Worm (Caenorhabditis elegans): Measurements from ENCODE around the gene chmp-7.

Gene chmp-7

ce11 chrII:9097302-9097701 lies 42.5 kb downstream of the chmp-7 start:
- TF ChIP-seq zfp-2 (tag; optimal IDR thresholded peaks at IDR 0.05), result no peak
- no peak for TF ChIP-seq mdt-29 (GFP tag; IDR thresholded peaks at IDR 0.05)
- TF ChIP-seq ztf-7 (tag; optimal IDR thresholded peaks at IDR 0.05), result no peak
- peak; percentile 91 for TF ChIP-seq aha-1 (tag)
- no peak for TF ChIP-seq lin-1 (GFP tag; IDR thresholded peaks at IDR 0.05)

ce11 chrII:9098505-9098904 lies 43.7 kb downstream of the chmp-7 start, which contains the start of gene clh-5:
clh-5 (minus strand) TSS chrII:9098605.
- TF ChIP-seq lin-1 (GFP tag; IDR thresholded peaks at IDR 0.05) (no peak), ceh-28 (tag; optimal IDR thresholded peaks at IDR 0.05) (no peak), madf-9 (GFP tag; conservative IDR thresholded peaks at IDR 0.05) (no peak), hlh-11 (tag; optimal IDR thresholded peaks at IDR 0.05) (no peak), F44E2.7 (GFP tag; IDR thresholded peaks at IDR 0.05) (no peak), T20F7.1 (GFP tag; optimal IDR thresholded peaks at IDR 0.05) (no peak), Y48G9A.11 (GFP tag; IDR thresholded peaks at IDR 0.05) (no peak), spr-3 (GFP tag; optimal IDR thresholded peaks at IDR 0.05) (no peak), ZK337.2 (GFP tag; IDR thresholded peaks at IDR 0.05) (no peak)

- TF ChIP-seq F37D6.2 (tag; optimal IDR thresholded peaks at IDR 0.05), result peak; percentile 48
- TF ChIP-seq mes-2 (tag; optimal IDR thresholded peaks at IDR 0.05; ENCODE audit: poor library complexity, severe bottlenecking), result peak; percentile 80
- TF ChIP-seq daf-16 (GFP tag; optimal IDR thresholded peaks at IDR 0.05), result no peak
- TF ChIP-seq daf-16 (tag; optimal IDR thresholded peaks at IDR 0.05), result peak; percentile 40
- TF ChIP-seq dmd-6 (GFP tag; IDR thresholded peaks at IDR 0.05), result peak; percentile 65
- TF ChIP-seq nhr-28 (tag; optimal IDR thresholded peaks at IDR 0.05), result peak; percentile 10
- TF ChIP-seq lin-1 (GFP tag; IDR thresholded peaks at IDR 0.05), result no peak
- no peak for TF ChIP-seq zip-11 (GFP tag; IDR thresholded peaks at IDR 0.05)
- no peak for TF ChIP-seq F26F4.8 (GFP tag; conservative IDR thresholded peaks at IDR 0.05)
- no peak for TF ChIP-seq D1046.2 (GFP tag; IDR thresholded peaks at IDR 0.05)
- TF ChIP-seq aly-2 (tag; optimal IDR thresholded peaks at IDR 0.05), result no peak
- peak; percentile 77 for TF ChIP-seq mep-1 (tag; optimal IDR thresholded peaks at IDR 0.05)
- TF ChIP-seq nhr-48 (tag; optimal IDR thresholded peaks at IDR 0.05), result peak; percentile 56
- peak; percentile 61 for TF ChIP-seq dve-1 (tag; optimal IDR thresholded peaks at IDR 0.05; ENCODE audit: insufficient read depth)
- TF ChIP-seq lsy-2 (tag; optimal IDR thresholded peaks at IDR 0.05), result peak; percentile 14 to 82
- TF ChIP-seq F10B5.3 (tag; optimal IDR thresholded peaks at IDR 0.05), result peak; percentile 11
- TF ChIP-seq php-3 (GFP tag; IDR thresholded peaks at IDR 0.05), result peak; percentile 14; the same call in 1 of the 2 replicates
- no peak for TF ChIP-seq pha-4 (GFP tag; IDR thresholded peaks at IDR 0.05)
- peak; percentile 15 for TF ChIP-seq pha-4 (tag; optimal IDR thresholded peaks at IDR 0.05)
- peak; percentile 47 for TF ChIP-seq nhr-11 (tag; optimal IDR thresholded peaks at IDR 0.05)
- peak; percentile 79 for TF ChIP-seq lin-38 (GFP tag; IDR thresholded peaks at IDR 0.05)
- TF ChIP-seq ama-1 (optimal IDR thresholded peaks at IDR 0.05), result peak; percentile 37
- TF ChIP-seq T26A8.4 (GFP tag; IDR thresholded peaks at IDR 0.05), result peak; percentile 43; the same call in 1 of the 2 replicates
- TF ChIP-seq hmg-1.1 (GFP tag; IDR thresholded peaks at IDR 0.05), result peak; percentile 53
- TF ChIP-seq hlh-30 (tag; optimal IDR thresholded peaks at IDR 0.05; ENCODE audit: insufficient read depth), result peak; percentile 39
- TF ChIP-seq daf-8 (GFP tag; IDR thresholded peaks at IDR 0.05), result no peak
- TF ChIP-seq T20F7.1 (GFP tag; optimal IDR thresholded peaks at IDR 0.05), result peak; percentile 65
- peak; percentile 75 for TF ChIP-seq dpl-1 (GFP tag; optimal IDR thresholded peaks at IDR 0.05)
- peak; percentile 71 for TF ChIP-seq rbr-2 (tag; optimal IDR thresholded peaks at IDR 0.05)
- no peak for TF ChIP-seq dmd-9 (GFP tag; IDR thresholded peaks at IDR 0.05)
- peak; percentile 44; the same call in 1 of the 2 replicates for TF ChIP-seq arid-1 (GFP tag; conservative IDR thresholded peaks at IDR 0.05)
- peak; percentile 70 for TF ChIP-seq lin-13 (GFP tag; optimal IDR thresholded peaks at IDR 0.05)
- TF ChIP-seq hlh-11 (tag; optimal IDR thresholded peaks at IDR 0.05), result peak; percentile 64
- TF ChIP-seq mxl-3 (GFP tag; optimal IDR thresholded peaks at IDR 0.05), result peak; percentile 10
- peak; percentile 37 for TF ChIP-seq nhr-6 (tag; optimal IDR thresholded peaks at IDR 0.05)
- TF ChIP-seq ctbp-1 (GFP tag; IDR thresholded peaks at IDR 0.05), result peak; percentile 19; the same call in 1 of the 2 replicates
- TF ChIP-seq Y5F2A.4 (GFP tag; optimal IDR thresholded peaks at IDR 0.05), result no peak
- TF ChIP-seq nhr-25 (tag; optimal IDR thresholded peaks at IDR 0.05; ENCODE audit: borderline replicate concordance, insufficient read depth), result peak; percentile 51
These were observed 44.2 kb downstream of the chmp-7 start, which contains the start of gene T24H10.1 for ce11 chrII:9099017-9099416. T24H10.1 (plus strand) TSS chrII:9099371.

All from whole organism, L4 larva.